Fruit fly (Drosophila melanogaster): ENCODE measurements around the gene CG4678.

The CG4678 gene

DNA sequence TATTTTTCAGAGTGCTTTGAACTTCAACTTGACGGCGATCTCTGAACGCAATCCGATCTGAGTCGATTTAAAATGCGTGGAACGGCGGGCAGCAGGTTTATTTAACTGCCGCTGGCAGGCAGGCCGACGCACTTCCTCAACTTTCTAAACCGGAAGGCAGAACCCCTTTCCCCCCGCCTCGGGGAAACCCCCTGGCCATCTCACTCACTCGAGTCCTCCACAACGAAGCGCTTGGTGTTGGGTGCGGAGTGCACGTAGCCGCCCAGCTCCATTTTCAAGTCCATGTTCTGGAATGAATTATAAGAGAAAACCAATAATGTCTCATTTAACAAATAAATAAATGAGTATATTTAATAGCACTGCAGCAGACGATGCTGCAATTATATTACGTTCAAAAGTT, 26.1 kb upstream of the CG4678 start:
- TF ChIP-seq Snoo (tag; optimal IDR thresholded peaks at IDR 0.05) (no peak), Pif1A (GFP tag; optimal IDR thresholded peaks at IDR 0.05) (no peak), Ets98B (GFP tag; IDR thresholded peaks at IDR 0.05) (no peak), CG34367 (tag; optimal IDR thresholded peaks at IDR 0.05) (no peak), fd96Ca (GFP tag; IDR thresholded peaks at IDR 0.05) (no peak), CG4496 (GFP tag; IDR thresholded peaks at IDR 0.05) (0 out of 3 replicates have a peak, but pooled peaks have one; percentile 49)

dm6 chrX:16670262-16670661, 25.7 kb upstream of the CG4678 start:
- TF ChIP-seq rn (GFP tag; IDR thresholded peaks at IDR 0.05) (no peak), Pif1A (GFP tag; optimal IDR thresholded peaks at IDR 0.05) (peak; percentile 5), CG9948 (tag; optimal IDR thresholded peaks at IDR 0.05) (no peak), CG8159 (tag; optimal IDR thresholded peaks at IDR 0.05) (no peak), CG12605 (GFP tag; IDR thresholded peaks at IDR 0.05) (no peak)

DNA sequence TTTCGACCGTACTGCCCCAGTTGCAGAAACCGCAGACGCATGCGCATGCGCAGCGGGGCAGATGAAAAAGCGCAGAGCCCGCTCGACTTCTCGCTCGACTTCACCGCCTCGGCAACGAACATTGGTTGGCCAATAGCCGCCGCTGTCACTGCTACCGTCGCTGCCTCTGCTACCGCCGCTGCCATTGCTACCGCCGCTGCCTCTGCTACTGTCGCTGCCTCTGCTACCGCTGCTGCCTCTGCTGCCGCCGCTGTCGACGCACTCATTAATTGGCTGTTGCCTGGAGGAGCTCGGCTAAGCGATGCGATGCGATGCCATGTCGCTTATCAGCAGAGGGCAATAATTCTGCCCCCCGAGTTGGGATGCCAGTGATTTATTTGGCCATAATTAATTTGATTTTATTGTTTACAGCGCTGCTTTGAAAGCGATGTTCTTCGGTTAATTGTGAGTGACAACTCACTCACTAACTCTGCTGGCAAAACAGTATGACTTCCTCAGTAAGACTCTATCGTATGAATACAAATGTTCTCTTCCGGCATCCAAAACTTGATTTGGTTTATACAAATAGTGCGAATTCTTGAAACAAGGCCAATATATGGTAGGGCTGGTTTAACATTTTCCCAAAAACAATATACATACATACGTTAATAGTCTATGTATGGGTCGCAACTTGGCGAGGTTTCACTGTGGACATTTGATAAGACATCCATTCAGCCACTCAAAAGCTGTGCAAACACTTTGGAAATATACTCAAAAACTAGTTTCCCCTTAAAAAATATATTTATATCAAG, 25.0 kb upstream of the CG4678 start:
- TF ChIP-seq CG13204 (GFP tag; optimal IDR thresholded peaks at IDR 0.05) = peak; percentile 75
- TF ChIP-seq CG14655 (GFP tag; optimal IDR thresholded peaks at IDR 0.05) = peak; percentile 7
- TF ChIP-seq gl (tag; optimal IDR thresholded peaks at IDR 0.05) = no peak
- no peak for TF ChIP-seq CG8159 (tag; optimal IDR thresholded peaks at IDR 0.05)
- TF ChIP-seq CG4496 (GFP tag; IDR thresholded peaks at IDR 0.05) = peak; percentile 49; the same call in 1 of the 3 replicates
- TF ChIP-seq CG10348 (GFP tag; IDR thresholded peaks at IDR 0.05) = no peak

DNA sequence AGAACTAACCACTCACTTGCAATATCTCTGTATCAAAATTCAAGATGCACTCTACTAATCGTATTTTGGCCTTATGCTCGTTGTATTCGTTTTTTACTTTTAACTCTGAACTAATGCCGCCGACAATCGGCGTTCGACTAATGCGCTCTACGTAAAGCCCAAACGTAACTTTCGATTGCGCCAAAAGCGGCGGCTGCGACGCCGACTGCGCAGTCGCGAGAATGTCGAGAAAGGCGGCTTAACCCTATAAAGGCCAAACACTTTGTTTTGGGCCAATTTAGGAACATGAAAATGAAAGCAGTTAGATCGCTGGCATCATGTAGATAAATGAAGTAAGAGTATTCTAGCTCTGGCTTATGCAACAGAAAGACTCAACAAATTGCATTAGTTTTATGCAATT, 23.0 kb upstream of the CG4678 start:
- TF ChIP-seq CG8159 (tag; optimal IDR thresholded peaks at IDR 0.05) (no peak), Snoo (tag; optimal IDR thresholded peaks at IDR 0.05) (no peak), CG14655 (GFP tag; optimal IDR thresholded peaks at IDR 0.05) (no peak), CG13204 (GFP tag; optimal IDR thresholded peaks at IDR 0.05) (no peak), CG12605 (GFP tag; IDR thresholded peaks at IDR 0.05) (no peak), fd96Ca (GFP tag; IDR thresholded peaks at IDR 0.05) (no peak), Pif1B (GFP tag; optimal IDR thresholded peaks at IDR 0.05) (no peak), CG8301 (tag; optimal IDR thresholded peaks at IDR 0.05) (no peak), CG10348 (GFP tag; IDR thresholded peaks at IDR 0.05) (no peak), EcR (GFP tag; optimal IDR thresholded peaks at IDR 0.05) (no peak), gl (tag; optimal IDR thresholded peaks at IDR 0.05) (no peak), CG15710 (tag; optimal IDR thresholded peaks at IDR 0.05) (no peak), CG9948 (tag; optimal IDR thresholded peaks at IDR 0.05) (no peak)

DNA sequence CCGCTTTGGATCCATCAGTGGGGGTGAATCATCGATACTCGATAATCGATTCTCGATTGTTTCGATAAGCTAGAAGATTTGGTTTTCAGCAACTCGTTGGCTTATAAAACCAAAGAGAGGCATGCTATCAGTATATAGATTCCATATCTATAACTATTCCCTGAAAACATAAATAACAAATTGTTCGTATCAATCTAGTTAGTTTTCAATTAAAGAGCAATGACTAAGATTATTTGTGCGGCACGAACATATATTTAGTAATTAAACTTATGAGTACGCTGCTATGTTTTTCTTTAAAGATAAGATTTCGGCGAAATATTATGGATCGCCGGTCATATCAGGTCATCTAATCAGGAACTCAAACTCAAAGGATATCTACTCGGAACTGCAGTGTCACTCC, 21.4 kb upstream of the CG4678 start:
- no peak for TF ChIP-seq CG17806 (tag; optimal IDR thresholded peaks at IDR 0.05)
- TF ChIP-seq CG8159 (tag; optimal IDR thresholded peaks at IDR 0.05) = no peak
- no peak for TF ChIP-seq EcR (GFP tag; optimal IDR thresholded peaks at IDR 0.05)
- no peak for TF ChIP-seq CG32121 (GFP tag; IDR thresholded peaks at IDR 0.05)
- TF ChIP-seq CG34367 (tag; optimal IDR thresholded peaks at IDR 0.05) = no peak
- TF ChIP-seq D1 (tag; optimal IDR thresholded peaks at IDR 0.05) = no peak
- TF ChIP-seq CG8301 (tag; optimal IDR thresholded peaks at IDR 0.05) = no peak
- no peak for TF ChIP-seq CG12605 (GFP tag; IDR thresholded peaks at IDR 0.05)
- TF ChIP-seq CG10348 (GFP tag; IDR thresholded peaks at IDR 0.05) = no peak
- no peak for TF ChIP-seq CG14655 (GFP tag; optimal IDR thresholded peaks at IDR 0.05)
- no peak for TF ChIP-seq CG13204 (GFP tag; optimal IDR thresholded peaks at IDR 0.05)
- TF ChIP-seq Pif1B (GFP tag; optimal IDR thresholded peaks at IDR 0.05) = no peak

DNA sequence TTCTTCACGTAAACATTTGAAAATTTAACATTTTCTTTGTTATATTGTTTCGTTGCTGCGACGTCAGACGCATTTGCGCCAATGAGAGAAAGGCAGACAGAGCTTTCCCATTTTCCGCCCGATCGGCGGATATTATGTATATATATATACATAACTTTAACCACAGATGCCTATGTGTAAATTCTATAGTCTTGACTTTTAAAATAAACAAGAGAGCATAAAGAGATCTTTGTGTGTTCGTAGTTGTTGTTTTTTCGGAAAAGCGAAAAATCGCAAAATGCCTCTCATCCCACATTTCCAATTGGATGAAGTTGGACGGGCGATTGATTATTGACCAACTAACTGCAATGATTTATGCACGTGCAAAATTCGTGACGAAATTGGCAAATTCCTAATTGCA, 19.3 kb upstream of the CG4678 start, which contains the start of gene CG13012:
TSS of gene CG13012 (minus strand) at position 101 of the 400 bp plus-strand sequence.
- TF ChIP-seq Ets98B (GFP tag; IDR thresholded peaks at IDR 0.05) (no peak), gl (tag; optimal IDR thresholded peaks at IDR 0.05) (no peak), CG8301 (tag; optimal IDR thresholded peaks at IDR 0.05) (no peak)

dm6 chrX:16677163-16677562, 18.8 kb upstream of the CG4678 start:
- TF ChIP-seq Snoo (tag; optimal IDR thresholded peaks at IDR 0.05) (peak; percentile 13), CG12605 (GFP tag; IDR thresholded peaks at IDR 0.05) (no peak), CG15710 (tag; optimal IDR thresholded peaks at IDR 0.05) (peak; percentile 20), gl (tag; optimal IDR thresholded peaks at IDR 0.05) (no peak), CG8159 (tag; optimal IDR thresholded peaks at IDR 0.05) (peak; percentile 18), CG4496 (GFP tag; IDR thresholded peaks at IDR 0.05) (0 out of 3 replicates have a peak, but pooled peaks have one; percentile 14), Pif1A (GFP tag; optimal IDR thresholded peaks at IDR 0.05) (no peak), CG9948 (tag; optimal IDR thresholded peaks at IDR 0.05) (peak; percentile 25)
